Fruit fly (Drosophila melanogaster) whole organism, pupa: ENCODE data around the gene Dip-B.

Experiments
- CG10348 ChIP-seq: fragments of 200-800 bp; sonication (Bioruptor generic); IDR thresholded peaks from 2 replicates; pipeline ENCODE4 v1.3.6; 2022; ENCODE audit warnings: missing biosample characterization, missing genetic modification characterization
- CG34367 ChIP-seq: fragments of 200-800 bp; sonication (Bioruptor generic); optimal IDR thresholded peaks from 2 replicates; lab custom pipeline; 2018; ENCODE audit warnings: missing biosample characterization, mild to moderate bottlenecking, missing genetic modification characterization
- rn ChIP-seq: fragments of 200-800 bp; sonication (Bioruptor generic); IDR thresholded peaks from 2 replicates; pipeline ENCODE4 v1.3.6; 2022; ENCODE audit warnings: missing biosample characterization, missing genetic modification characterization

DNA sequence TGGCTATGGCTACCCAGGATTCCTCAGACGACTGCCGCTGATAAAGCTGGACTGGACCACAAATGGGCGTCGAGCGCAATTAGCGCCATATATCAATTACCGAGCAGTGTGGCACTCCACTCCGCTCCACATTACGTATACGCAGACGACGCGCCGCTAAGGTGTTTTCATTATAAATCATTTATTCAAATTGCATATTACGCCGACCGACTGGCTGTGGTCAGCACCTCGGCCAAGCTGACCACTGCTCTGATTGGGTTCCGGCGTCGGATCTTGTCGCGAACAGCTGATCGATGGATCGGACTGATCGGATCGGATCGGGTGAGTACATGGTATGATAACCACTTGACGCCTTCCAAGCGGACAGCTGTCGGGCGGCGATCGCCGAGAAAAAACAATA lies 50.9 kb downstream of the Dip-B start:
- TF ChIP-seq CG10348 (GFP tag; lab: Robert Waterston, UW), result no peak
- no peak for TF ChIP-seq CG34367
- no peak for TF ChIP-seq rn (GFP tag; lab: Robert Waterston, UW)
